Fruit fly (Drosophila melanogaster) whole organism, embryonic: ENCODE results near the gene Rbbp5.

ENCODE experiments used
- Abd-B ChIP-seq: fragments of 200-800 bp; sonication (Bioruptor generic); optimal IDR thresholded peaks from 2 replicates; lab custom pipeline; 2018; ENCODE audit warnings: missing biosample characterization, mild to moderate bottlenecking, missing genetic modification characterization, moderate library complexity
- Aef1 ChIP-seq: fragments of 200-800 bp; sonication (Bioruptor generic); IDR thresholded peaks from 3 replicates; pipeline ENCODE4 v1.3.6; 2022; ENCODE audit warnings: missing biosample characterization, missing genetic modification characterization
- CG10267 ChIP-seq: fragments of 200-800 bp; sonication (Bioruptor generic); optimal IDR thresholded peaks from 2 replicates; lab custom pipeline; 2018; ENCODE audit warnings: missing biosample characterization, mild to moderate bottlenecking, missing genetic modification characterization, moderate library complexity
- CG10431 ChIP-seq: fragments of 200-800 bp; sonication (Bioruptor generic); optimal IDR thresholded peaks from 3 replicates; lab custom pipeline; 2018; ENCODE audit warnings: missing biosample characterization, mild to moderate bottlenecking, missing genetic modification characterization
- CG10543 ChIP-seq: fragments of 200-800 bp; sonication (Bioruptor generic); optimal IDR thresholded peaks from 3 replicates; lab custom pipeline; 2017; ENCODE audit warnings: missing biosample characterization, mild to moderate bottlenecking, missing genetic modification characterization, moderate library complexity
- CG11085 ChIP-seq: fragments of 200-800 bp; sonication (Bioruptor generic); IDR thresholded peaks from 2 replicates; pipeline ENCODE4 v1.3.6; 2022; ENCODE audit warnings: missing biosample characterization, missing genetic modification characterization
- CG12236 ChIP-seq: fragments of 200-800 bp; sonication (Bioruptor generic); optimal IDR thresholded peaks from 2 replicates; lab custom pipeline; 2016; ENCODE audit warnings: missing biosample characterization, missing genetic modification characterization
- CG13296 ChIP-seq: fragments of 200-800 bp; sonication (Bioruptor generic); optimal IDR thresholded peaks from 3 replicates; lab custom pipeline; 2018; ENCODE audit warnings: missing biosample characterization, mild to moderate bottlenecking, missing genetic modification characterization
- CG13424 ChIP-seq: fragments of 200-800 bp; sonication (Bioruptor generic); optimal IDR thresholded peaks from 2 replicates; lab custom pipeline; 2019; ENCODE audit warnings: missing biosample characterization, mild to moderate bottlenecking, missing genetic modification characterization, moderate library complexity
- CG14441 ChIP-seq: fragments of 200-800 bp; sonication (Bioruptor generic); IDR thresholded peaks from 2 replicates; pipeline ENCODE4 v1.3.6; 2022; ENCODE audit warnings: missing biosample characterization, missing genetic modification characterization
- CG16813 ChIP-seq: fragments of 200-800 bp; sonication (Bioruptor generic); IDR thresholded peaks from 3 replicates; pipeline ENCODE4 v1.3.6; 2022; ENCODE audit warnings: missing biosample characterization, missing genetic modification characterization; ENCODE audit not compliant: partially characterized antibody
- CG17568 ChIP-seq: fragments of 200-800 bp; sonication (Bioruptor generic); optimal IDR thresholded peaks from 2 replicates; lab custom pipeline; 2018; ENCODE audit warnings: missing biosample characterization, mild to moderate bottlenecking, missing genetic modification characterization, moderate library complexity
- CG3163 ChIP-seq: fragments of 200-800 bp; sonication (Bioruptor generic); optimal IDR thresholded peaks from 3 replicates; lab custom pipeline; 2016; ENCODE audit warnings: missing biosample characterization, missing genetic modification characterization
- CG33557 ChIP-seq: fragments of 200-800 bp; sonication (Bioruptor generic); optimal IDR thresholded peaks from 2 replicates; lab custom pipeline; 2019; ENCODE audit warnings: missing biosample characterization, mild to moderate bottlenecking, missing genetic modification characterization, moderate library complexity
- CG4820 ChIP-seq: fragments of 200-800 bp; sonication (Bioruptor generic); optimal IDR thresholded peaks from 3 replicates; lab custom pipeline; 2016; ENCODE audit warnings: missing biosample characterization, missing genetic modification characterization
- CG9727 ChIP-seq: fragments of 200-800 bp; sonication (Bioruptor generic); optimal IDR thresholded peaks from 3 replicates; lab custom pipeline; 2017; ENCODE audit warnings: missing biosample characterization, mild to moderate bottlenecking, missing genetic modification characterization
- CG9797 ChIP-seq: fragments of 200-800 bp; sonication (Bioruptor generic); optimal IDR thresholded peaks from 3 replicates; lab custom pipeline; 2018; ENCODE audit warnings: missing biosample characterization, mild to moderate bottlenecking, missing genetic modification characterization
- CG9932 ChIP-seq: fragments of 200-800 bp; sonication (Bioruptor generic); IDR thresholded peaks from 2 replicates; pipeline ENCODE4 v1.3.6; 2022; ENCODE audit warnings: missing biosample characterization, missing genetic modification characterization
- Elba2 ChIP-seq: fragments of 200-800 bp; sonication (Bioruptor generic); optimal IDR thresholded peaks from 3 replicates; lab custom pipeline; 2016; ENCODE audit warnings: missing biosample characterization, missing genetic modification characterization
- HLHmδ ChIP-seq: fragments of 200-800 bp; sonication (Bioruptor generic); optimal IDR thresholded peaks from 2 replicates; lab custom pipeline; 2018; ENCODE audit warnings: missing biosample characterization, mild to moderate bottlenecking, missing genetic modification characterization, moderate library complexity
- MESR4 ChIP-seq: fragments of 200-800 bp; sonication (Bioruptor generic); optimal IDR thresholded peaks from 2 replicates; lab custom pipeline; 2018; ENCODE audit warnings: missing biosample characterization, mild to moderate bottlenecking, missing genetic modification characterization, moderate library complexity
- Mes4 ChIP-seq: fragments of 200-800 bp; sonication (Bioruptor generic); optimal IDR thresholded peaks from 2 replicates; lab custom pipeline; 2016; ENCODE audit warnings: missing biosample characterization, missing genetic modification characterization
- Neu2 ChIP-seq: fragments of 200-800 bp; sonication (Bioruptor generic); optimal IDR thresholded peaks from 3 replicates; lab custom pipeline; 2016; ENCODE audit warnings: missing biosample characterization, missing genetic modification characterization, borderline replicate concordance
- PHDP ChIP-seq: fragments of 200-800 bp; sonication (Bioruptor generic); optimal IDR thresholded peaks from 3 replicates; lab custom pipeline; 2018; ENCODE audit warnings: missing biosample characterization, mild to moderate bottlenecking, missing genetic modification characterization, moderate library complexity
- Pdp1 ChIP-seq, 2 experiments: fragments of 200-800 bp; sonication (Bioruptor generic); optimal IDR thresholded peaks; 3 replicates each; lab custom pipeline; 2016; ENCODE audit warnings: missing biosample characterization in 2 of 2, missing genetic modification characterization in 2 of 2, mild to moderate bottlenecking in 1 of 2, moderate library complexity in 1 of 2
- Rfx ChIP-seq: fragments of 200-800 bp; sonication (Bioruptor generic); IDR thresholded peaks from 2 replicates; pipeline ENCODE4 v1.3.6; 2022; ENCODE audit warnings: missing biosample characterization, missing genetic modification characterization
- Sox100B ChIP-seq: fragments of 200-800 bp; sonication (Bioruptor generic); optimal IDR thresholded peaks from 3 replicates; lab custom pipeline; 2018; ENCODE audit warnings: missing biosample characterization, mild to moderate bottlenecking, missing genetic modification characterization
- abd-A ChIP-seq: fragments of 200-800 bp; sonication (Bioruptor generic); optimal IDR thresholded peaks from 3 replicates; lab custom pipeline; 2019; ENCODE audit warnings: missing biosample characterization, mild to moderate bottlenecking, missing genetic modification characterization, moderate library complexity
- ato ChIP-seq: fragments of 200-800 bp; sonication (Bioruptor generic); IDR thresholded peaks from 2 replicates; pipeline ENCODE4 v1.3.6; 2022; ENCODE audit warnings: missing biosample characterization, missing genetic modification characterization; ENCODE audit not compliant: partially characterized antibody
- gcm ChIP-seq: fragments of 200-800 bp; sonication (Bioruptor generic); optimal IDR thresholded peaks from 2 replicates; lab custom pipeline; 2019; ENCODE audit warnings: missing biosample characterization, mild to moderate bottlenecking, missing genetic modification characterization, moderate library complexity
- grau ChIP-seq: fragments of 200-800 bp; optimal IDR thresholded peaks from 3 replicates; lab custom pipeline; 2019; ENCODE audit warnings: missing biosample characterization, mild to moderate bottlenecking, missing genetic modification characterization, moderate library complexity
- her ChIP-seq: fragments of 200-800 bp; sonication (Bioruptor generic); optimal IDR thresholded peaks from 2 replicates; lab custom pipeline; 2016; ENCODE audit warnings: missing biosample characterization, missing genetic modification characterization
- lola ChIP-seq, 3 experiments: fragments of >200 bp in 2 of 3; fragments of 200-800 bp in 1 of 3; sonication (Bioruptor generic) in 1 of 3; optimal IDR thresholded peaks; 2 replicates each; lab custom pipeline; 2017 to 2019; ENCODE audit warnings: missing biosample characterization in 3 of 3, missing genetic modification characterization in 3 of 3, mild to moderate bottlenecking in 1 of 3, moderate library complexity in 1 of 3
- mam ChIP-seq: fragments of 200-800 bp; sonication (Bioruptor generic); optimal IDR thresholded peaks from 3 replicates; lab custom pipeline; 2016; ENCODE audit warnings: missing biosample characterization, missing genetic modification characterization
- nerfin-2 ChIP-seq: fragments of 200-800 bp; sonication (Bioruptor generic); IDR thresholded peaks from 2 replicates; pipeline ENCODE4 v1.3.6; 2022; ENCODE audit warnings: missing biosample characterization, missing genetic modification characterization; ENCODE audit not compliant: partially characterized antibody
- odd ChIP-seq: fragments of 200-800 bp; sonication (Bioruptor generic); optimal IDR thresholded peaks from 2 replicates; lab custom pipeline; 2017; ENCODE audit warnings: missing biosample characterization, mild to moderate bottlenecking, missing genetic modification characterization
- otp ChIP-seq: fragments of 200-800 bp; sonication (Bioruptor generic); IDR thresholded peaks from 3 replicates; pipeline ENCODE4, ENCODE4 v1.3.6; 2022; ENCODE audit warnings: missing biosample characterization, missing genetic modification characterization
- pfk ChIP-seq: fragments of 200-800 bp; sonication (Bioruptor generic); optimal IDR thresholded peaks from 2 replicates; lab custom pipeline; 2018; ENCODE audit warnings: missing biosample characterization, mild to moderate bottlenecking, missing genetic modification characterization, moderate library complexity
- pho ChIP-seq: fragments of 200-800 bp; sonication (Bioruptor generic); optimal IDR thresholded peaks from 2 replicates; lab custom pipeline; 2016; ENCODE audit warnings: missing biosample characterization, missing genetic modification characterization
- repo ChIP-seq: fragments of 200-800 bp; sonication (Bioruptor generic); optimal IDR thresholded peaks from 2 replicates; lab custom pipeline; 2016; ENCODE audit warnings: missing biosample characterization, missing genetic modification characterization
- rib ChIP-seq: fragments of 200-800 bp; sonication (Bioruptor generic); IDR thresholded peaks from 2 replicates; pipeline ENCODE4 v1.3.6; 2022; ENCODE audit warnings: missing biosample characterization, missing genetic modification characterization
- sc ChIP-seq, 3 experiments: fragments of >200 bp in 2 of 3; fragments of 200-800 bp in 1 of 3; sonication (Bioruptor generic) in 1 of 3; optimal IDR thresholded peaks; 2 replicates in 2 of 3; 3 replicates in 1 of 3; lab custom pipeline; 2017; ENCODE audit warnings: mild to moderate bottlenecking in 1 of 3, missing biosample characterization in 1 of 3, missing genetic modification characterization in 1 of 3, missing genetic modification reagents in 1 of 3
- schlank ChIP-seq: fragments of 200-800 bp; sonication (Bioruptor generic); optimal IDR thresholded peaks from 2 replicates; lab custom pipeline; 2018; ENCODE audit warnings: missing biosample characterization, mild to moderate bottlenecking, missing genetic modification characterization
- sisA ChIP-seq: fragments of 200-800 bp; sonication (Bioruptor generic); IDR thresholded peaks from 2 replicates; pipeline ENCODE4 v1.3.6; 2022; ENCODE audit warnings: missing biosample characterization, missing genetic modification characterization
- so ChIP-seq: fragments of 200-800 bp; sonication (Bioruptor generic); IDR thresholded peaks from 3 replicates; pipeline ENCODE4 v1.3.6; 2022; ENCODE audit warnings: missing biosample characterization, missing genetic modification characterization
- ssp ChIP-seq: fragments of 200-800 bp; sonication (Bioruptor generic); IDR thresholded peaks from 2 replicates; pipeline ENCODE4 v1.3.6; 2022; ENCODE audit warnings: missing biosample characterization, missing genetic modification characterization
- stwl ChIP-seq: fragments of 200-800 bp; sonication (Bioruptor generic); optimal IDR thresholded peaks from 3 replicates; lab custom pipeline; 2018; ENCODE audit warnings: missing biosample characterization, mild to moderate bottlenecking, missing genetic modification characterization, moderate library complexity
- tgo ChIP-seq: fragments of 200-800 bp; sonication (Bioruptor generic); IDR thresholded peaks from 3 replicates; pipeline ENCODE4 v1.3.6; 2022; ENCODE audit warnings: missing biosample characterization, missing genetic modification characterization
- ttk ChIP-seq: fragments of 200-800 bp; sonication (Bioruptor generic); IDR thresholded peaks from 2 replicates; pipeline ENCODE4 v2.1.2; 2022; ENCODE audit warnings: missing biosample characterization, missing genetic modification characterization
- zfh2 ChIP-seq: fragments of 200-800 bp; sonication (Bioruptor generic); optimal IDR thresholded peaks from 2 replicates; lab custom pipeline; 2016; ENCODE audit warnings: missing biosample characterization, missing genetic modification characterization

Rbbp5 gene

dm6 chr3L:20393357-20393756 is 45.6 kb upstream of the Rbbp5 start, which contains the start of gene CG33969 (continued):
- TF ChIP-seq rib (GFP tag; lab: Robert Waterston, UW) (no peak), CG17568 (GFP tag; lab: Kevin White, UChicago) (no peak), pfk (GFP tag; lab: Kevin White, UChicago) (no peak), PHDP (tag; lab: Kevin White, UChicago) (no peak), schlank (tag; lab: Kevin White, UChicago) (no peak), CG4820 (GFP tag; lab: Kevin White, UChicago) (no peak), her (GFP tag; lab: Kevin White, UChicago) (peak; percentile 37), CG12236 (GFP tag; lab: Kevin White, UChicago) (no peak), abd-A (no peak), Pdp1 (GFP tag; optimal IDR thresholded peaks at IDR 0.05; lab: Kevin White, UChicago) (peak in 1 of 2 experiments; percentile 46), Aef1 (no peak), HLHmδ (no peak), CG3163 (no peak), ssp (GFP tag; lab: Robert Waterston, UW) (no peak), CG13424 (tag; lab: Kevin White, UChicago) (no peak), CG9797 (GFP tag; lab: Kevin White, UChicago) (no peak), CG33557 (no peak), CG11085 (no peak), ttk (GFP tag; lab: Robert Waterston, UW) (no peak), tgo (GFP tag; lab: Robert Waterston, UW) (no peak), CG9727 (GFP tag; lab: Kevin White, UChicago) (no peak), CG10543 (GFP tag; lab: Kevin White, UChicago) (no peak), CG16813 (no peak), so (GFP tag; lab: Robert Waterston, UW) (no peak), mam (no peak), zfh2 (GFP tag; lab: Kevin White, UChicago) (no peak), Rfx (no peak), gcm (GFP tag; lab: Kevin White, UChicago) (no peak), stwl (tag; lab: Kevin White, UChicago) (peak; percentile 87), otp (GFP tag; lab: Robert Waterston, UW) (no peak), Neu2 (GFP tag; lab: Kevin White, UChicago) (no peak), sisA (GFP tag; lab: Robert Waterston, UW) (no peak), pho (GFP tag; lab: Kevin White, UChicago) (no peak), CG13296 (no peak), nerfin-2 (no peak), Elba2 (no peak), CG9932 (GFP tag; lab: Robert Waterston, UW) (no peak), sc (optimal IDR thresholded peaks at IDR 0.05; lab: Kevin White, UChicago) (no peak), sc (GFP tag; optimal IDR thresholded peaks at IDR 0.05; lab: Kevin White, UChicago) (no peak), CG10267 (tag; lab: Kevin White, UChicago) (peak; percentile 94), CG14441 (GFP tag; lab: Robert Waterston, UW) (no peak), Sox100B (GFP tag; lab: Kevin White, UChicago) (no peak), odd (GFP tag; lab: Kevin White, UChicago) (no peak), Mes4 (no peak), lola (GFP tag; optimal IDR thresholded peaks at IDR 0.05; lab: Kevin White, UChicago) (no peak), Abd-B (no peak), grau (no peak), ato (GFP tag; lab: Robert Waterston, UW) (0 out of 2 replicates have a peak, but pooled peaks have one; percentile 26), repo (no peak), CG10431 (GFP tag; lab: Kevin White, UChicago) (no peak), MESR4 (GFP tag; lab: Kevin White, UChicago) (peak; percentile 57)
